Worm (Caenorhabditis elegans): Measurements from ENCODE around the gene nhr-101.

nhr-101 gene

ce11 chrV:11532964-11533363, 37.3 kb upstream of the nhr-101 start:
- TF ChIP-seq ahr-1 (tag; optimal IDR thresholded peaks at IDR 0.05) (no peak), dmd-4 (tag; optimal IDR thresholded peaks at IDR 0.05; ENCODE audit: borderline replicate concordance) (no peak), ceh-2 (tag; optimal IDR thresholded peaks at IDR 0.05) (no peak), mec-3 (tag; optimal IDR thresholded peaks at IDR 0.05; ENCODE audit: borderline replicate concordance) (no peak), fkh-10 (GFP tag; optimal IDR thresholded peaks at IDR 0.05) (no peak), elt-2 (tag; optimal IDR thresholded peaks at IDR 0.05) (no peak), F13H6.1 (tag; optimal IDR thresholded peaks at IDR 0.05) (no peak), pqm-1 (tag; optimal IDR thresholded peaks at IDR 0.05) (no peak), Y22D7AL.16 (tag; optimal IDR thresholded peaks at IDR 0.05) (no peak), syd-9 (tag; optimal IDR thresholded peaks at IDR 0.05) (no peak)

ce11 chrV:11533365-11533949, 36.8 kb upstream of the nhr-101 start:
- no peak for TF ChIP-seq odd-2 (tag; optimal IDR thresholded peaks at IDR 0.05)
- TF ChIP-seq mec-3 (tag; optimal IDR thresholded peaks at IDR 0.05; ENCODE audit: borderline replicate concordance), result no peak
- no peak for TF ChIP-seq unc-3 (GFP tag; conservative IDR thresholded peaks at IDR 0.05)
- no peak for TF ChIP-seq unc-3 (tag; optimal IDR thresholded peaks at IDR 0.05)
- no peak for TF ChIP-seq fkh-6 (tag; optimal IDR thresholded peaks at IDR 0.05)
- no peak for TF ChIP-seq ahr-1 (tag; optimal IDR thresholded peaks at IDR 0.05)
- TF ChIP-seq C38D4.7 (GFP tag; optimal IDR thresholded peaks at IDR 0.05), result no peak
- TF ChIP-seq nhr-11 (tag; optimal IDR thresholded peaks at IDR 0.05), result no peak
- no peak for TF ChIP-seq ceh-31 (tag; optimal IDR thresholded peaks at IDR 0.05)
- no peak for TF ChIP-seq ceh-9 (tag; optimal IDR thresholded peaks at IDR 0.05)

- TF ChIP-seq nhr-232 (tag; optimal IDR thresholded peaks at IDR 0.05) (no peak), elt-2 (tag; optimal IDR thresholded peaks at IDR 0.05) (peak; percentile 67)
These were observed 35.6 kb upstream of the nhr-101 start for ce11 chrV:11534495-11535189.

- no peak for TF ChIP-seq ceh-14 (tag; optimal IDR thresholded peaks at IDR 0.05)
- peak; percentile 3 for TF ChIP-seq nfya-1 (tag; optimal IDR thresholded peaks at IDR 0.05)
- TF ChIP-seq ceh-18 (tag; optimal IDR thresholded peaks at IDR 0.05), result peak; percentile 25
- peak; percentile 33 for TF ChIP-seq rnt-1 (tag; optimal IDR thresholded peaks at IDR 0.05)
These were observed 34.7 kb upstream of the nhr-101 start for ce11 chrV:11535504-11536062.

ce11 chrV:11536667-11537066, 33.6 kb upstream of the nhr-101 start:
- TF ChIP-seq madf-2 (tag; optimal IDR thresholded peaks at IDR 0.05), result no peak
- TF ChIP-seq unc-42 (tag; optimal IDR thresholded peaks at IDR 0.05), result peak; percentile 58

- no peak for TF ChIP-seq gmeb-2 (tag; optimal IDR thresholded peaks at IDR 0.05)
These were observed 30.8 kb upstream of the nhr-101 start for ce11 chrV:11539502-11539901.

ce11 chrV:11541284-11541683, 29.0 kb upstream of the nhr-101 start:
- TF ChIP-seq ttx-3 (tag; optimal IDR thresholded peaks at IDR 0.05) (no peak), C38D4.7 (GFP tag; optimal IDR thresholded peaks at IDR 0.05) (peak; percentile 24), pros-1 (tag; optimal IDR thresholded peaks at IDR 0.05) (no peak), lin-11 (tag; optimal IDR thresholded peaks at IDR 0.05) (no peak)

All from whole organism, late embryonic.